Fruit fly (Drosophila melanogaster): Measurements from ENCODE around the gene CG6216.

CG6216 gene

dm6 chr3L:11102930-11103329 lies 47.7 kb downstream of the CG6216 start, which contains the start of gene Elo68alpha:
TSS of gene Elo68alpha (minus strand) at chr3L:11103030.
- TF ChIP-seq foxo (GFP tag; optimal IDR thresholded peaks at IDR 0.05) (no peak), rgr (GFP tag; optimal IDR thresholded peaks at IDR 0.05) (no peak), sv (GFP tag; optimal IDR thresholded peaks at IDR 0.05) (no peak), Sp1 (GFP tag; optimal IDR thresholded peaks at IDR 0.05) (no peak), sage (GFP tag; optimal IDR thresholded peaks at IDR 0.05) (no peak), dsf (GFP tag; optimal IDR thresholded peaks at IDR 0.05; ENCODE audit: borderline replicate concordance) (no peak), woc (GFP tag; optimal IDR thresholded peaks at IDR 0.05) (no peak), Mio (GFP tag; optimal IDR thresholded peaks at IDR 0.05) (no peak), Dfd (GFP tag; optimal IDR thresholded peaks at IDR 0.05) (no peak), Jra (GFP tag; optimal IDR thresholded peaks at IDR 0.05) (no peak), usp (GFP tag; optimal IDR thresholded peaks at IDR 0.05) (no peak), Hr83 (GFP tag; optimal IDR thresholded peaks at IDR 0.05; ENCODE audit: poor library complexity, severe bottlenecking) (no peak), ey (GFP tag; optimal IDR thresholded peaks at IDR 0.05) (no peak), Myc (optimal IDR thresholded peaks at IDR 0.05) (no peak), CG9705 (GFP tag; optimal IDR thresholded peaks at IDR 0.05) (no peak)

DNA sequence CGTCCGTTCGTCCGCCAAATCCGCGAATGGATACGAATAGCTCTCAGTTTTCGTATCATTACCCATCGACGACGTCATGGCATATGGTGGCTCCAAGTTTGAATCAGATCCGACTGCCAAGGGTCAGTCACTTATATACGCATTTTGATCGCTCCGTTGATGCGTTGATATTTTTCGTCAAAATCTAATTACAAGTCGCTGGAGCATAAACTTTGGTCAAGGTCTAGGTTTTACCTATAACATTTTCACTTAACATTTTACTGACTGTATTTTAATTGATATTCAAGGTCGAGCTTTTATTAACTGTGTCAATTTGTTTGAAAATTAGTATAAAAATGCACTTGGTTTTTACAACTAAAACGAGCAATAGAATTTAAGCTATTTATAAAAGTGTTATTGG lies 49.0 kb downstream of the CG6216 start, which contains the start of gene Elo68beta:
Gene Elo68beta, minus strand, starts transcription at position 101 of the 400 bp plus-strand sequence.
- TF ChIP-seq Mio (GFP tag; optimal IDR thresholded peaks at IDR 0.05) = no peak
- no peak for TF ChIP-seq Vsx2 (GFP tag; optimal IDR thresholded peaks at IDR 0.05; ENCODE audit: partially characterized antibody)
- no peak for TF ChIP-seq tai (GFP tag; optimal IDR thresholded peaks at IDR 0.05)

All from whole organism, wandering third instar larva.